Fruit fly (Drosophila melanogaster) whole organism, embryonic: Measurements from ENCODE around the gene CG7298.

Experiments
- Abd-B ChIP-seq: fragments of 200-800 bp; sonication (Bioruptor generic); optimal IDR thresholded peaks from 2 replicates; lab custom pipeline; 2018; ENCODE audit warnings: missing biosample characterization, mild to moderate bottlenecking, missing genetic modification characterization, moderate library complexity
- Atf6 ChIP-seq: fragments of 200-800 bp; sonication (Bioruptor generic); IDR thresholded peaks from 2 replicates; pipeline ENCODE4 v1.3.6; 2022; ENCODE audit warnings: missing biosample characterization, missing genetic modification characterization
- CG10209 ChIP-seq: fragments of 200-800 bp; sonication (Bioruptor generic); optimal IDR thresholded peaks from 3 replicates; lab custom pipeline; 2017; ENCODE audit warnings: missing biosample characterization, mild to moderate bottlenecking, missing genetic modification characterization, missing genetic modification reagents
- CG10654 ChIP-seq: fragments of 200-800 bp; sonication (Bioruptor generic); optimal IDR thresholded peaks from 2 replicates; lab custom pipeline; 2016; ENCODE audit warnings: missing biosample characterization, missing genetic modification characterization
- CG11398 ChIP-seq: fragments of 200-800 bp; sonication (Bioruptor generic); optimal IDR thresholded peaks from 2 replicates; lab custom pipeline; 2016; ENCODE audit warnings: missing biosample characterization, missing genetic modification characterization
- CG12942 ChIP-seq: fragments of 200-800 bp; sonication (Bioruptor generic); optimal IDR thresholded peaks from 3 replicates; lab custom pipeline; 2016; ENCODE audit warnings: missing biosample characterization, missing genetic modification characterization
- CG15269 ChIP-seq: fragments of 200-800 bp; sonication (Bioruptor generic); optimal IDR thresholded peaks from 2 replicates; lab custom pipeline; 2018; ENCODE audit warnings: missing biosample characterization, mild to moderate bottlenecking, missing genetic modification characterization, moderate library complexity
- CG1602 ChIP-seq: fragments of 200-800 bp; sonication (Bioruptor generic); optimal IDR thresholded peaks from 3 replicates; lab custom pipeline; 2016; ENCODE audit warnings: missing biosample characterization, missing genetic modification characterization
- CG16863 ChIP-seq: fragments of 200-800 bp; sonication (Bioruptor generic); optimal IDR thresholded peaks from 3 replicates; lab custom pipeline; 2016; ENCODE audit warnings: missing biosample characterization, missing genetic modification characterization
- CG1792 ChIP-seq: fragments of 200-800 bp; sonication (Bioruptor generic); optimal IDR thresholded peaks from 2 replicates; lab custom pipeline; 2016; ENCODE audit warnings: missing biosample characterization, missing genetic modification characterization
- CG18599 ChIP-seq: fragments of 200-800 bp; sonication (Bioruptor generic); optimal IDR thresholded peaks from 3 replicates; lab custom pipeline; 2017; ENCODE audit warnings: missing biosample characterization, missing genetic modification characterization, mild to moderate bottlenecking, moderate library complexity, missing genetic modification reagents
- CG2202 ChIP-seq: fragments of 200-800 bp; sonication (Bioruptor generic); optimal IDR thresholded peaks from 2 replicates; lab custom pipeline; 2018; ENCODE audit warnings: missing biosample characterization, mild to moderate bottlenecking, missing genetic modification characterization
- CG30403 ChIP-seq: fragments of 200-800 bp; sonication (Bioruptor generic); optimal IDR thresholded peaks from 3 replicates; lab custom pipeline; 2016; ENCODE audit warnings: missing biosample characterization, missing genetic modification characterization
- CG3163 ChIP-seq: fragments of 200-800 bp; sonication (Bioruptor generic); optimal IDR thresholded peaks from 3 replicates; lab custom pipeline; 2016; ENCODE audit warnings: missing biosample characterization, missing genetic modification characterization
- CG34224 ChIP-seq: fragments of 200-800 bp; sonication (Bioruptor generic); IDR thresholded peaks from 3 replicates; pipeline ENCODE4 v1.3.6; 2022; ENCODE audit warnings: missing biosample characterization, missing genetic modification characterization; ENCODE audit not compliant: partially characterized antibody
- CG34376 ChIP-seq: fragments of 200-800 bp; sonication (Bioruptor generic); optimal IDR thresholded peaks from 2 replicates; lab custom pipeline; 2018; ENCODE audit warnings: missing biosample characterization, mild to moderate bottlenecking, missing genetic modification characterization
- CG42726 ChIP-seq: fragments of 200-800 bp; sonication (Bioruptor generic); IDR thresholded peaks from 2 replicates; pipeline ENCODE4 v1.3.6; 2022; ENCODE audit warnings: missing biosample characterization, missing genetic modification characterization; ENCODE audit not compliant: partially characterized antibody
- CG4854 ChIP-seq: fragments of 200-800 bp; sonication (Bioruptor generic); optimal IDR thresholded peaks from 2 replicates; lab custom pipeline; 2016; ENCODE audit warnings: missing biosample characterization, missing genetic modification characterization, inconsistent platforms
- CG6654 ChIP-seq: fragments of 200-800 bp; sonication (Bioruptor generic); optimal IDR thresholded peaks from 2 replicates; lab custom pipeline; 2017; ENCODE audit warnings: missing biosample characterization, mild to moderate bottlenecking, missing genetic modification characterization
- CG7786 ChIP-seq: fragments of 200-800 bp; sonication (Bioruptor generic); optimal IDR thresholded peaks from 2 replicates; lab custom pipeline; 2016; ENCODE audit warnings: missing biosample characterization, missing genetic modification characterization
- CG9215 ChIP-seq: fragments of 200-800 bp; sonication (Bioruptor generic); IDR thresholded peaks from 2 replicates; pipeline ENCODE4 v1.3.6; 2022; ENCODE audit warnings: missing biosample characterization, missing genetic modification characterization
- Doc3 ChIP-seq: fragments of 200-800 bp; sonication (Bioruptor generic); IDR thresholded peaks from 3 replicates; pipeline ENCODE4 v1.3.6; 2022; ENCODE audit warnings: missing biosample characterization, missing genetic modification characterization; ENCODE audit not compliant: partially characterized antibody
- E2f1 ChIP-seq: fragments of 200-800 bp; sonication (Bioruptor generic); IDR thresholded peaks from 2 replicates; pipeline ENCODE4 v1.3.6; 2022; ENCODE audit warnings: missing biosample characterization, missing genetic modification characterization
- Gsc ChIP-seq: fragments of 200-800 bp; sonication (Bioruptor generic); IDR thresholded peaks from 2 replicates; pipeline ENCODE4 v1.3.6; 2022; ENCODE audit warnings: missing biosample characterization, missing genetic modification characterization
- HLH3B ChIP-seq: fragments of 200-800 bp; sonication (Bioruptor generic); IDR thresholded peaks from 2 replicates; pipeline ENCODE4 v1.3.6; 2022; ENCODE audit warnings: missing biosample characterization, missing genetic modification characterization
- HLH4C ChIP-seq: fragments of 200-800 bp; sonication (Bioruptor generic); IDR thresholded peaks from 3 replicates; pipeline ENCODE4 v1.3.6; 2022; ENCODE audit warnings: missing biosample characterization, missing genetic modification characterization; ENCODE audit not compliant: partially characterized antibody
- Hmx ChIP-seq: fragments of 200-800 bp; sonication (Bioruptor generic); optimal IDR thresholded peaks from 2 replicates; lab custom pipeline; 2016; ENCODE audit warnings: missing biosample characterization, missing genetic modification characterization
- Ptx1 ChIP-seq: fragments of 200-800 bp; sonication (Bioruptor generic); IDR thresholded peaks from 2 replicates; pipeline ENCODE4 v1.3.6; 2022; ENCODE audit warnings: missing biosample characterization, missing genetic modification characterization
- Rx ChIP-seq: fragments of 200-800 bp; sonication (Bioruptor generic); IDR thresholded peaks from 2 replicates; pipeline ENCODE4 v1.3.6; 2022; ENCODE audit warnings: missing biosample characterization, missing genetic modification characterization
- bbx ChIP-seq: fragments of 200-800 bp; sonication (Bioruptor generic); IDR thresholded peaks from 2 replicates; pipeline ENCODE4 v1.3.6; 2022; ENCODE audit warnings: missing biosample characterization, missing genetic modification characterization; ENCODE audit not compliant: partially characterized antibody
- bcd ChIP-seq: fragments of 200-800 bp; sonication (Bioruptor generic); optimal IDR thresholded peaks from 2 replicates; lab custom pipeline; 2017; ENCODE audit warnings: missing biosample characterization, mild to moderate bottlenecking, missing genetic modification characterization
- bsh ChIP-seq, 2 experiments: fragments of 200-800 bp; sonication (Bioruptor generic); optimal IDR thresholded peaks; 2 replicates each; lab custom pipeline; 2017 to 2018; ENCODE audit warnings: mild to moderate bottlenecking in 2 of 2, missing biosample characterization in 2 of 2, missing genetic modification characterization in 2 of 2, moderate library complexity in 1 of 2
- cwo ChIP-seq: fragments of 200-800 bp; sonication (Bioruptor generic); optimal IDR thresholded peaks from 3 replicates; lab custom pipeline; 2017; ENCODE audit warnings: missing biosample characterization, missing genetic modification characterization, mild to moderate bottlenecking, moderate library complexity, missing genetic modification reagents
- ewg ChIP-seq: fragments of 200-800 bp; sonication (Bioruptor generic); optimal IDR thresholded peaks from 3 replicates; lab custom pipeline; 2017; ENCODE audit warnings: mild to moderate bottlenecking, missing biosample characterization, missing genetic modification reagents, missing genetic modification characterization
- fd102C ChIP-seq: fragments of 200-800 bp; sonication (Bioruptor generic); optimal IDR thresholded peaks from 2 replicates; lab custom pipeline; 2018; ENCODE audit warnings: missing biosample characterization, mild to moderate bottlenecking, missing genetic modification characterization, moderate library complexity
- grau ChIP-seq: fragments of 200-800 bp; optimal IDR thresholded peaks from 3 replicates; lab custom pipeline; 2019; ENCODE audit warnings: missing biosample characterization, mild to moderate bottlenecking, missing genetic modification characterization, moderate library complexity
- ind ChIP-seq: fragments of 200-800 bp; sonication (Bioruptor generic); optimal IDR thresholded peaks from 3 replicates; lab custom pipeline; 2016; ENCODE audit warnings: missing biosample characterization, missing genetic modification characterization
- kay ChIP-seq: fragments of 200-800 bp; sonication (Bioruptor generic); optimal IDR thresholded peaks from 2 replicates; lab custom pipeline; 2016; ENCODE audit warnings: missing biosample characterization, missing genetic modification characterization
- lmd ChIP-seq: fragments of 200-800 bp; sonication (Bioruptor generic); IDR thresholded peaks from 2 replicates; pipeline ENCODE4 v1.3.6; 2022; ENCODE audit warnings: missing biosample characterization, missing genetic modification characterization
- otp ChIP-seq: fragments of 200-800 bp; sonication (Bioruptor generic); IDR thresholded peaks from 3 replicates; pipeline ENCODE4, ENCODE4 v1.3.6; 2022; ENCODE audit warnings: missing biosample characterization, missing genetic modification characterization
- pb ChIP-seq: fragments of 200-800 bp; sonication (Bioruptor generic); optimal IDR thresholded peaks from 3 replicates; lab custom pipeline; 2016; ENCODE audit warnings: missing biosample characterization, missing genetic modification characterization
- peb ChIP-seq: fragments of 200-800 bp; sonication (Bioruptor generic); IDR thresholded peaks from 2 replicates; pipeline ENCODE4 v1.3.6; 2022; ENCODE audit warnings: missing biosample characterization, missing genetic modification characterization
- sens ChIP-seq: fragments of 200-800 bp; sonication (Bioruptor generic); peaks from one replicate; lab custom pipeline; 2016; ENCODE audit warnings: missing biosample characterization, missing genetic modification characterization
- slbo ChIP-seq: fragments of 200-800 bp; sonication (Bioruptor generic); IDR thresholded peaks from 2 replicates; pipeline ENCODE4 v1.3.6; 2022; ENCODE audit warnings: missing biosample characterization, missing genetic modification characterization
- trh ChIP-seq: fragments of 200-800 bp; sonication (Bioruptor generic); optimal IDR thresholded peaks from 2 replicates; lab custom pipeline; 2016; ENCODE audit warnings: missing biosample characterization, missing genetic modification characterization
- vnd ChIP-seq: fragments of 200-800 bp; sonication (Bioruptor generic); IDR thresholded peaks from 3 replicates; pipeline ENCODE4 v1.3.6; 2022; ENCODE audit warnings: missing biosample characterization, missing genetic modification characterization; ENCODE audit not compliant: partially characterized antibody
- zen2 ChIP-seq: fragments of 200-800 bp; sonication (Bioruptor generic); IDR thresholded peaks from 3 replicates; pipeline ENCODE4 v1.3.6; 2022; ENCODE audit warnings: missing biosample characterization, missing genetic modification characterization; ENCODE audit not compliant: partially characterized antibody

CG7298 gene

DNA sequence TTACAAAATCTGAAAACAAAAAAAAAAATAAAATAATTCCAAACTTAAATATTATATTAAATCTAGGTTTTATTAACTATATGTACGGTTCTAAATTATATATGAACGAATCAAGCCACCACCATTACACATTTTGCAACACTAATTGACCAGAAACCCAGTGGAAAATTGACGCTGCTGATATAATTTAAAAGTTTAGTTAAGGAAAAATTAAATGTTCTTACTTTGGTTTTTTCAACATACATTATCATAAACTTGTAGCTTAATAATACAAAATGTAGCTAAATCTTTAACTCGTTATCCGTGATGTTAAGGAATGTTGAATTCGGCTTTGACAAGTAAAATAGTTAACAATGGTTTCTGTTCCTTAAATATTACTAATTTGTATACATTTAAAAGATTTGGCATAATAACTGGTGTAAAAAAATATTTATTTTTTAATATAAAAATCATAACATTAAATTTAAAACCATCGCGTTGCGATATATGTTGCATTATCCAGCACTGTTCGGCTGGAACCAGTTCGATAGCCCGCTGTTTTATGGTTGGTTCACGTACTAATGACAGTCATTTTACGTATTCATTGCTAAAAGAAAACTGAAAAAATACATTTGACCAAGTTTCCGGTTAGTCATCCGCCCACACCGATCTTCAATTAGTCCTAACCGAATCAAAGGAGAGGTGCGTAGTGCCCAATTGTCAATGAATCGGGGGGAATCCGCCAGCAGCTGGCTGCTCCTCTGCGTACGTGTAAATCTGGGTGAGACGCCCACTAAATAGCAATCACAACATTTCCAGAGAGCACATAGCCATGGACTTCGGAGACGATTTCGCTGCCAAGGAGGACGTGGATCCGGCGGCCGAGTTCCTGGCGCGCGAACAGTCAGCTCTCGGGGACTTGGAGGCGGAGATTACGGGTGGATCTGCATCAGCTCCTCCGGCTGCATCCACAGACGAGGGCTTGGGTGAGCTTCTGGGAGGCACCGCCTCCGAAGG, 38.8 kb upstream of the CG7298 start (continued):
- peak; percentile 85 for TF ChIP-seq sens
- 0 out of 2 replicates have a peak, but pooled peaks have one; percentile 23 for TF ChIP-seq Rx (GFP tag; lab: Robert Waterston, UW)
- TF ChIP-seq otp = no peak
- no peak for TF ChIP-seq CG11398 (GFP tag; lab: Kevin White, UChicago)
- peak; percentile 52 for TF ChIP-seq Doc3 (GFP tag; lab: Robert Waterston, UW)
- peak; percentile 3 for TF ChIP-seq trh (GFP tag; lab: Kevin White, UChicago)
- TF ChIP-seq CG1602 (GFP tag; lab: Kevin White, UChicago) = peak; percentile 39
- TF ChIP-seq cwo = peak; percentile 47
- peak; percentile 56 for TF ChIP-seq ind (GFP tag; lab: Kevin White, UChicago)
- peak; percentile 54; the same call in 2 of the 3 replicates for TF ChIP-seq vnd (GFP tag; lab: Robert Waterston, UW)
- TF ChIP-seq CG9215 (GFP tag; lab: Robert Waterston, UW) = peak; percentile 48; the same call in 1 of the 2 replicates
- peak; percentile 8 for TF ChIP-seq CG10654 (GFP tag; lab: Kevin White, UChicago)
- TF ChIP-seq CG6654 (GFP tag; lab: Kevin White, UChicago) = no peak
- TF ChIP-seq CG34376 (GFP tag; lab: Kevin White, UChicago) = no peak
- no peak for TF ChIP-seq Gsc (GFP tag; lab: Robert Waterston, UW)
- TF ChIP-seq bcd (GFP tag; lab: Kevin White, UChicago) = peak; percentile 65
- peak in 1 of 2 experiments; percentile 49 for TF ChIP-seq bsh (GFP tag; optimal IDR thresholded peaks at IDR 0.05; lab: Kevin White, UChicago)
- no peak for TF ChIP-seq CG3163 (GFP tag; lab: Kevin White, UChicago)
- peak; percentile 64 for TF ChIP-seq lmd (GFP tag; lab: Robert Waterston, UW)
- peak; percentile 71 for TF ChIP-seq grau (tag; lab: Kevin White, UChicago)
- TF ChIP-seq CG4854 (GFP tag; lab: Kevin White, UChicago) = no peak
- peak; percentile 71 for TF ChIP-seq CG18599
- TF ChIP-seq CG12942 (GFP tag; lab: Kevin White, UChicago) = peak; percentile 13
- TF ChIP-seq CG16863 (GFP tag; lab: Kevin White, UChicago) = no peak
- peak; percentile 25 for TF ChIP-seq ewg (GFP tag; lab: Kevin White, UChicago)
- peak; percentile 48 for TF ChIP-seq Abd-B (GFP tag; lab: Kevin White, UChicago)
- no peak for TF ChIP-seq kay (GFP tag; lab: Kevin White, UChicago)
- peak; percentile 45; the same call in 1 of the 3 replicates for TF ChIP-seq zen2 (GFP tag; lab: Robert Waterston, UW)
- peak; percentile 49; the same call in 1 of the 2 replicates for TF ChIP-seq Atf6 (GFP tag; lab: Robert Waterston, UW)
- TF ChIP-seq CG42726 (GFP tag; lab: Robert Waterston, UW) = no peak; the same call in 1 of the 2 replicates
- peak; percentile 23 for TF ChIP-seq CG2202 (tag; lab: Kevin White, UChicago)
- peak; percentile 65 for TF ChIP-seq CG15269 (tag; lab: Kevin White, UChicago)
- peak; percentile 50 for TF ChIP-seq Ptx1 (GFP tag; lab: Robert Waterston, UW)
- peak; percentile 15; the same call in 1 of the 2 replicates for TF ChIP-seq HLH3B (GFP tag; lab: Robert Waterston, UW)
- no peak for TF ChIP-seq CG7786
- TF ChIP-seq fd102C = no peak
- 0 out of 2 replicates have a peak, but pooled peaks have one; percentile 46 for TF ChIP-seq peb
- no peak for TF ChIP-seq pb
- TF ChIP-seq CG30403 = peak; percentile 71
- no peak for TF ChIP-seq CG1792 (GFP tag; lab: Kevin White, UChicago)
- TF ChIP-seq CG10209 (GFP tag; lab: Kevin White, UChicago) = peak; percentile 57
- no peak for TF ChIP-seq Hmx
- TF ChIP-seq E2f1 = peak; percentile 20; the same call in 1 of the 2 replicates
- peak; percentile 60 for TF ChIP-seq CG34224 (GFP tag; lab: Robert Waterston, UW)
- peak; percentile 66 for TF ChIP-seq slbo (GFP tag; lab: Robert Waterston, UW)
- TF ChIP-seq HLH4C (GFP tag; lab: Robert Waterston, UW) = peak; percentile 59; the same call in 1 of the 3 replicates
- TF ChIP-seq bbx = peak; percentile 57
